Worm (Caenorhabditis elegans) whole organism, mixed stage, embryonic: Measurements from ENCODE around the gene sma-2.

ENCODE experiments used
- cnd-1 ChIP-seq: fragments of 200-800 bp; sonication (Bioruptor generic); optimal IDR thresholded peaks from 2 replicates; lab custom pipeline; 2018; ENCODE audit warnings: mild to moderate bottlenecking, missing genetic modification characterization, missing compliant biosample characterization
- mep-1 ChIP-seq: fragments of 150-350 bp; optimal IDR thresholded peaks from 2 replicates; lab custom pipeline; 2017; ENCODE audit warnings: missing biosample characterization, missing genetic modification reagents, missing genetic modification characterization, inconsistent platforms
- mls-2 ChIP-seq: sonication (generic microtip); optimal IDR thresholded peaks from 2 replicates; lab custom pipeline; 2016; ENCODE audit warnings: mild to moderate bottlenecking, missing genetic modification characterization, moderate library complexity, missing compliant biosample characterization
- nhr-76 ChIP-seq: sonication (generic microtip); optimal IDR thresholded peaks from 2 replicates; lab custom pipeline; 2017; ENCODE audit warnings: missing biosample characterization, missing genetic modification characterization
- unc-39 ChIP-seq: fragments of 150-350 bp; optimal IDR thresholded peaks from 2 replicates; lab custom pipeline; 2014; ENCODE audit warnings: missing biosample characterization, missing genetic modification characterization
- unc-62 ChIP-seq: fragments of 150-350 bp; optimal IDR thresholded peaks from 2 replicates; lab custom pipeline; 2014; ENCODE audit warnings: missing biosample characterization, missing genetic modification reagents, missing genetic modification characterization

- TF ChIP-seq nhr-76 (tag; lab: Kevin White, UChicago) (no peak), unc-62 (GFP tag; lab: Kevin White, UChicago) (peak; percentile 57), mep-1 (tag; lab: Kevin White, UChicago) (peak; percentile 90), cnd-1 (tag; lab: Kevin White, UChicago) (peak; percentile 64), unc-39 (tag; lab: Kevin White, UChicago) (no peak), mls-2 (tag; lab: Kevin White, UChicago) (peak; percentile 81)
Observed at ce11 chrIII:8741276-8741860, 8.1 kb upstream of the sma-2 start, which contains the start of gene pdhk-2.
